Worm (Caenorhabditis elegans): Measurements from ENCODE around the gene Y14H12B.1.

ce11 chrII:3974953-3975352, 40.7 kb downstream of the Y14H12B.1 start, which contains the start of gene cank-26:
- TF ChIP-seq him-1 (tag; optimal IDR thresholded peaks at IDR 0.05) (no peak), W03F9.2 (tag; optimal IDR thresholded peaks at IDR 0.05) (no peak), dao-5 (tag; optimal IDR thresholded peaks at IDR 0.05) (no peak)

All from whole organism, L4/young adult.